Worm (Caenorhabditis elegans) whole organism, mixed stage, embryonic: ENCODE data around the gene C04F6.7.

Experiments used
- ceh-39 ChIP-seq: fragments of 150-350 bp; optimal IDR thresholded peaks from 2 replicates; lab custom pipeline; 2014; ENCODE audit warnings: missing biosample characterization, missing genetic modification characterization
- ceh-43 ChIP-seq: fragments of 200-800 bp; sonication (Bioruptor generic); optimal IDR thresholded peaks from 2 replicates; lab custom pipeline; 2018; ENCODE audit warnings: mild to moderate bottlenecking, missing genetic modification characterization, moderate library complexity, missing compliant biosample characterization
- elt-1 ChIP-seq: sonication (generic microtip); optimal IDR thresholded peaks from 2 replicates; lab custom pipeline; 2017; ENCODE audit warnings: missing genetic modification characterization, mild to moderate bottlenecking, missing compliant biosample characterization, antibody characterized with exemption, moderate library complexity, borderline replicate concordance; ENCODE audit not compliant: insufficient read depth
- lsy-2 ChIP-seq: fragments of 150-350 bp; optimal IDR thresholded peaks from 2 replicates; lab custom pipeline; 2014; ENCODE audit warnings: missing biosample characterization, missing genetic modification characterization
- mab-5 ChIP-seq: fragments of 150-350 bp; optimal IDR thresholded peaks from 2 replicates; lab custom pipeline; 2014; ENCODE audit warnings: missing biosample characterization, missing genetic modification characterization
- nhr-12 ChIP-seq: fragments of 150-350 bp; optimal IDR thresholded peaks from 2 replicates; lab custom pipeline; 2014; ENCODE audit warnings: missing biosample characterization, missing genetic modification characterization
- sem-2 ChIP-seq: fragments of 200-800 bp; sonication (Bioruptor generic); optimal IDR thresholded peaks from 2 replicates; lab custom pipeline; 2018; ENCODE audit warnings: mild to moderate bottlenecking, missing genetic modification characterization, missing compliant biosample characterization
- unc-39 ChIP-seq: fragments of 150-350 bp; optimal IDR thresholded peaks from 2 replicates; lab custom pipeline; 2014; ENCODE audit warnings: missing biosample characterization, missing genetic modification characterization
- unc-62 ChIP-seq: fragments of 150-350 bp; optimal IDR thresholded peaks from 2 replicates; lab custom pipeline; 2014; ENCODE audit warnings: missing biosample characterization, missing genetic modification reagents, missing genetic modification characterization
- zip-8 ChIP-seq: fragments of 150-350 bp; optimal IDR thresholded peaks from 2 replicates; lab custom pipeline; 2014; ENCODE audit warnings: missing biosample characterization, missing genetic modification characterization

DNA sequence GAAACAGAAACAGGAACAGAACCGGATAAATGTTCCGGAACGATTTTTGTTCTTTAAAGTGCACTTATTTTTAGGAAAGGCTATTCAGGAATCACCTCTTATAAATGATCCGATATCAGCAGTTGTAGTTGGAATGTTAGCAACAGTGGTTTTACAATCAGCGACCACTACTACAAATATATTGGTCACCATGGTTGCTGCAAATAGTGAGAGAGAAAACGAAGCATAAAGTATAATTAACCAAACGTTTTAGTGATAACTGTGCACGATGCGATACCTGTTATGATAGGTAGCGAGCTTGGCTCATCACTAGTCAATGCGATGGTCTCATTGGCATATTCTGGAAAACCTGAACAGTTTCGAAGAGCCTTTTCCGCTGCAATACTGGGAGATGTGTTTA is 49.5 kb downstream of the C04F6.7 start:
- no peak for TF ChIP-seq unc-39 (tag; lab: Kevin White, UChicago)
- no peak for TF ChIP-seq ceh-43 (GFP tag; lab: Kevin White, UChicago)
- TF ChIP-seq ceh-39 (tag; lab: Kevin White, UChicago): no peak
- no peak for TF ChIP-seq zip-8 (tag; lab: Kevin White, UChicago)
- TF ChIP-seq mab-5 (tag; lab: Kevin White, UChicago): no peak
- TF ChIP-seq unc-62 (GFP tag; lab: Kevin White, UChicago): no peak
- TF ChIP-seq elt-1 (tag; lab: Kevin White, UChicago): no peak
- no peak for TF ChIP-seq nhr-12 (tag; lab: Kevin White, UChicago)
- no peak for TF ChIP-seq sem-2 (GFP tag; lab: Kevin White, UChicago)
- no peak for TF ChIP-seq lsy-2 (tag; lab: Kevin White, UChicago)
